Fruit fly (Drosophila melanogaster): ENCODE data around the gene Crg-1.
"Not testable (repeated sequence)": the region's sequence is repeated elsewhere in the genome, so short reads cannot be mapped to it uniquely, and the experiment has no call there.

Crg-1 gene

dm6 chrX:3792923-3793322 lies at the start of gene Crg-1:
TSS of gene Crg-1 (plus strand) at chrX:3793223.
- not testable (repeated sequence) for TF ChIP-seq Clk (GFP tag; optimal IDR thresholded peaks at IDR 0.05); cnc (optimal IDR thresholded peaks at IDR 0.05); CG11617 (GFP tag; optimal IDR thresholded peaks at IDR 0.05)

dm6 chrX:3743891-3744491 lies 49.0 kb upstream of the Crg-1 start:
- no peak for TF ChIP-seq ovo (GFP tag; optimal IDR thresholded peaks at IDR 0.05)
- peak; percentile 65 for TF ChIP-seq Mnt (GFP tag; optimal IDR thresholded peaks at IDR 0.05)
- TF ChIP-seq Hr96 (GFP tag; optimal IDR thresholded peaks at IDR 0.05): no peak
- TF ChIP-seq CG11617 (GFP tag; optimal IDR thresholded peaks at IDR 0.05): peak; percentile 93
- no peak for TF ChIP-seq cnc (optimal IDR thresholded peaks at IDR 0.05)
- TF ChIP-seq CG14711 (tag; optimal IDR thresholded peaks at IDR 0.05): peak; percentile 69
- TF ChIP-seq Crg-1 (GFP tag; optimal IDR thresholded peaks at IDR 0.05): peak; percentile 17
- peak; percentile 8 for TF ChIP-seq CG33017 (tag; optimal IDR thresholded peaks at IDR 0.05)
- no peak for TF ChIP-seq cic (GFP tag; optimal IDR thresholded peaks at IDR 0.05)
- TF ChIP-seq pad (GFP tag; optimal IDR thresholded peaks at IDR 0.05): peak; percentile 82
- peak; percentile 74 for TF ChIP-seq CG7045 (GFP tag; optimal IDR thresholded peaks at IDR 0.05)
- TF ChIP-seq bab1 (GFP tag; optimal IDR thresholded peaks at IDR 0.05): no peak
- peak; percentile 72 for TF ChIP-seq CG7101 (tag; optimal IDR thresholded peaks at IDR 0.05)
- TF ChIP-seq kay (GFP tag; ENCODE audit: borderline replicate concordance): peak; percentile 63
- TF ChIP-seq CG5204 (GFP tag; optimal IDR thresholded peaks at IDR 0.05): peak; percentile 25
- no peak for TF ChIP-seq Clk (GFP tag; optimal IDR thresholded peaks at IDR 0.05)
- TF ChIP-seq tj (GFP tag; optimal IDR thresholded peaks at IDR 0.05): peak; percentile 91
- TF ChIP-seq CG12768 (GFP tag; optimal IDR thresholded peaks at IDR 0.05): no peak
- no peak for TF ChIP-seq toe (GFP tag; optimal IDR thresholded peaks at IDR 0.05)
- TF ChIP-seq CG1620 (GFP tag; optimal IDR thresholded peaks at IDR 0.05): no peak

dm6 chrX:3744492-3745263 lies 48.3 kb upstream of the Crg-1 start:
- TF ChIP-seq cic (GFP tag; optimal IDR thresholded peaks at IDR 0.05) (peak; percentile 89), ovo (GFP tag; optimal IDR thresholded peaks at IDR 0.05) (peak; percentile 82), tj (GFP tag; optimal IDR thresholded peaks at IDR 0.05) (peak; percentile 20), Crg-1 (GFP tag; optimal IDR thresholded peaks at IDR 0.05) (no peak), CG33017 (tag; optimal IDR thresholded peaks at IDR 0.05) (no peak), CG1620 (GFP tag; optimal IDR thresholded peaks at IDR 0.05) (peak; percentile 10), CG11617 (GFP tag; optimal IDR thresholded peaks at IDR 0.05) (no peak), Mnt (GFP tag; optimal IDR thresholded peaks at IDR 0.05) (peak; percentile 91), Hr96 (GFP tag; optimal IDR thresholded peaks at IDR 0.05) (peak; percentile 25), kay (GFP tag; ENCODE audit: borderline replicate concordance) (peak; percentile 91), CG7101 (tag; optimal IDR thresholded peaks at IDR 0.05) (no peak), bab1 (GFP tag; optimal IDR thresholded peaks at IDR 0.05) (peak; percentile 62), CG5204 (GFP tag; optimal IDR thresholded peaks at IDR 0.05) (no peak), cnc (optimal IDR thresholded peaks at IDR 0.05) (no peak), CG7045 (GFP tag; optimal IDR thresholded peaks at IDR 0.05) (no peak), toe (GFP tag; optimal IDR thresholded peaks at IDR 0.05) (no peak), CG12768 (GFP tag; optimal IDR thresholded peaks at IDR 0.05) (peak; percentile 34), CG14711 (tag; optimal IDR thresholded peaks at IDR 0.05) (no peak), Clk (GFP tag; optimal IDR thresholded peaks at IDR 0.05) (no peak), pad (GFP tag; optimal IDR thresholded peaks at IDR 0.05) (peak; percentile 26)

- TF ChIP-seq CG7101 (tag; optimal IDR thresholded peaks at IDR 0.05) (peak; percentile 24), cic (GFP tag; optimal IDR thresholded peaks at IDR 0.05) (no peak)
Measured at dm6 chrX:3745264-3745564, 47.8 kb upstream of the Crg-1 start.

dm6 chrX:3746898-3747297 lies 46.1 kb upstream of the Crg-1 start:
- TF ChIP-seq kay (GFP tag; ENCODE audit: borderline replicate concordance) (no peak), CG7101 (tag; optimal IDR thresholded peaks at IDR 0.05) (no peak), CG12768 (GFP tag; optimal IDR thresholded peaks at IDR 0.05) (no peak), ovo (GFP tag; optimal IDR thresholded peaks at IDR 0.05) (no peak), cic (GFP tag; optimal IDR thresholded peaks at IDR 0.05) (no peak), CG1620 (GFP tag; optimal IDR thresholded peaks at IDR 0.05) (no peak), Hr96 (GFP tag; optimal IDR thresholded peaks at IDR 0.05) (no peak), CG33017 (tag; optimal IDR thresholded peaks at IDR 0.05) (no peak), bab1 (GFP tag; optimal IDR thresholded peaks at IDR 0.05) (no peak), Clk (GFP tag; optimal IDR thresholded peaks at IDR 0.05) (no peak), CG11617 (GFP tag; optimal IDR thresholded peaks at IDR 0.05) (no peak), pad (GFP tag; optimal IDR thresholded peaks at IDR 0.05) (no peak), CG5204 (GFP tag; optimal IDR thresholded peaks at IDR 0.05) (no peak), Mnt (GFP tag; optimal IDR thresholded peaks at IDR 0.05) (no peak), tj (GFP tag; optimal IDR thresholded peaks at IDR 0.05) (no peak), Crg-1 (GFP tag; optimal IDR thresholded peaks at IDR 0.05) (no peak), cnc (optimal IDR thresholded peaks at IDR 0.05) (no peak), CG14711 (tag; optimal IDR thresholded peaks at IDR 0.05) (no peak)

- no peak for TF ChIP-seq cnc (optimal IDR thresholded peaks at IDR 0.05)
- no peak for TF ChIP-seq CG14711 (tag; optimal IDR thresholded peaks at IDR 0.05)
- TF ChIP-seq CG7045 (GFP tag; optimal IDR thresholded peaks at IDR 0.05): no peak
- no peak for TF ChIP-seq kay (GFP tag; ENCODE audit: borderline replicate concordance)
- no peak for TF ChIP-seq CG1620 (GFP tag; optimal IDR thresholded peaks at IDR 0.05)
- TF ChIP-seq CG5204 (GFP tag; optimal IDR thresholded peaks at IDR 0.05): no peak
- TF ChIP-seq Mnt (GFP tag; optimal IDR thresholded peaks at IDR 0.05): no peak
- no peak for TF ChIP-seq toe (GFP tag; optimal IDR thresholded peaks at IDR 0.05)
Measured at dm6 chrX:3747566-3747965, 45.5 kb upstream of the Crg-1 start.
